Fruit fly (Drosophila melanogaster) S2 (cell line): ENCODE measurements around the gene alpha-Est8.

Source experiments
- CG8478 ChIP-seq: fragments of >200 bp; optimal IDR thresholded peaks from 2 replicates; lab custom pipeline; 2018
- CTCF ChIP-seq, 2 experiments: fragments of >200 bp; optimal IDR thresholded peaks; 2 replicates each; lab custom pipeline; 2018

DNA sequence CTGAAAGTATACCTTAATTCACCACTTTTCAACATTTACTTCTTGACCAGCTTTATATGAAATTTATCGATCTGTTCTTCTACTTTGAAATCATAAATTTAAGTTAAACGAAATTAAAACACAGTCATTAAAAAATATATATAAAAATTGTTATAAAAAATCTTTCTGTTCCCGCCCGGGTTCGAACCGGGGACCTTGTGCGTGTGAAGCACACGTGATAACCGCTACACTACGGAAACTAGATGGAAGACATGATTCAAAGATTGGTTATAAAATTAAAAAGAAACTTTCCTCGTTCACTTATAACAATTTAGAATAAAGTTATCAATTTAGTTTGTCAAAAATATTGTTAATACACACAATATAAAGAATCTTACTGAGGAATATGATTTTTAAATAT, 43.6 kb downstream of the alpha-Est8 start:
- no peak for TF ChIP-seq CG8478 (lab: Kevin White, UChicago)
- no peak for TF ChIP-seq CTCF (optimal IDR thresholded peaks at IDR 0.05; lab: Kevin White, UChicago)
